Fruit fly (Drosophila melanogaster): ENCODE measurements around the gene CG7394.

CG7394 gene

dm6 chr3L:11534391-11535246, 27.2 kb upstream of the CG7394 start:
- no peak for TF ChIP-seq pan (optimal IDR thresholded peaks at IDR 0.05)
- peak; percentile 30 for TF ChIP-seq psq (GFP tag; optimal IDR thresholded peaks at IDR 0.05)
- no peak for TF ChIP-seq dmrt93B (GFP tag; optimal IDR thresholded peaks at IDR 0.05)
- TF ChIP-seq OdsH (GFP tag; optimal IDR thresholded peaks at IDR 0.05) = peak; percentile 34
- TF ChIP-seq dsf (GFP tag; optimal IDR thresholded peaks at IDR 0.05; ENCODE audit: borderline replicate concordance) = no peak
- TF ChIP-seq jim (GFP tag; optimal IDR thresholded peaks at IDR 0.05) = no peak
- peak; percentile 39 for TF ChIP-seq rgr (GFP tag; optimal IDR thresholded peaks at IDR 0.05)
- TF ChIP-seq Dif (GFP tag; optimal IDR thresholded peaks at IDR 0.05; ENCODE audit: partially characterized antibody) = peak; percentile 92
- no peak for TF ChIP-seq woc (GFP tag; optimal IDR thresholded peaks at IDR 0.05)
- TF ChIP-seq sage (GFP tag; optimal IDR thresholded peaks at IDR 0.05) = no peak
- TF ChIP-seq brk (GFP tag; optimal IDR thresholded peaks at IDR 0.05) = no peak
- no peak for TF ChIP-seq br (GFP tag; optimal IDR thresholded peaks at IDR 0.05)
- TF ChIP-seq Myc (optimal IDR thresholded peaks at IDR 0.05) = no peak
- peak; percentile 46 to 79 for TF ChIP-seq dl (GFP tag; optimal IDR thresholded peaks at IDR 0.05; ENCODE audit: insufficient read depth in 1 of 2, partially characterized antibody in 2 of 2)
- TF ChIP-seq Sp1 (GFP tag; optimal IDR thresholded peaks at IDR 0.05) = peak; percentile 4
- peak; percentile 31 for TF ChIP-seq HLH106 (tag; optimal IDR thresholded peaks at IDR 0.05)
- TF ChIP-seq N (GFP tag; optimal IDR thresholded peaks at IDR 0.05) = peak; percentile 18
- no peak for TF ChIP-seq Rel (GFP tag; optimal IDR thresholded peaks at IDR 0.05)
- peak; percentile 34 for TF ChIP-seq Rel (tag; optimal IDR thresholded peaks at IDR 0.05)
- TF ChIP-seq foxo (GFP tag; optimal IDR thresholded peaks at IDR 0.05) = peak in 1 of 2 experiments; percentile 15
- TF ChIP-seq ey (GFP tag; optimal IDR thresholded peaks at IDR 0.05) = no peak
- TF ChIP-seq h (GFP tag; optimal IDR thresholded peaks at IDR 0.05) = peak; percentile 42
- peak; percentile 50 for TF ChIP-seq Vsx2 (GFP tag; optimal IDR thresholded peaks at IDR 0.05; ENCODE audit: partially characterized antibody)
- no peak for TF ChIP-seq CG9705 (GFP tag; optimal IDR thresholded peaks at IDR 0.05)
- no peak for TF ChIP-seq Jra (GFP tag; optimal IDR thresholded peaks at IDR 0.05)
- no peak for TF ChIP-seq Hnf4 (GFP tag; optimal IDR thresholded peaks at IDR 0.05)
- no peak for TF ChIP-seq Dfd (GFP tag; optimal IDR thresholded peaks at IDR 0.05)
- TF ChIP-seq Hr83 (GFP tag; optimal IDR thresholded peaks at IDR 0.05; ENCODE audit: poor library complexity, severe bottlenecking) = peak; percentile 8
- TF ChIP-seq usp (GFP tag; optimal IDR thresholded peaks at IDR 0.05) = no peak

dm6 chr3L:11536132-11536531, 25.7 kb upstream of the CG7394 start:
- TF ChIP-seq Rel (GFP tag; optimal IDR thresholded peaks at IDR 0.05) (no peak), Rel (tag; optimal IDR thresholded peaks at IDR 0.05) (no peak), foxo (GFP tag; optimal IDR thresholded peaks at IDR 0.05) (peak in 1 of 2 experiments; percentile 21), h (GFP tag; optimal IDR thresholded peaks at IDR 0.05) (peak; percentile 36), HLH106 (tag; optimal IDR thresholded peaks at IDR 0.05) (peak; percentile 19)

- TF ChIP-seq Myc (optimal IDR thresholded peaks at IDR 0.05) (no peak), usp (GFP tag; optimal IDR thresholded peaks at IDR 0.05) (no peak), lola (GFP tag; optimal IDR thresholded peaks at IDR 0.05) (no peak), Hr78 (GFP tag; optimal IDR thresholded peaks at IDR 0.05) (no peak), rgr (GFP tag; optimal IDR thresholded peaks at IDR 0.05) (no peak), Hnf4 (GFP tag; optimal IDR thresholded peaks at IDR 0.05) (no peak), Jra (GFP tag; optimal IDR thresholded peaks at IDR 0.05) (peak; percentile 4)
These were observed 24.9 kb upstream of the CG7394 start for dm6 chr3L:11536767-11537419.

dm6 chr3L:11539511-11540329, 22.1 kb upstream of the CG7394 start:
- TF ChIP-seq lola (GFP tag; optimal IDR thresholded peaks at IDR 0.05) (no peak), sv (GFP tag; optimal IDR thresholded peaks at IDR 0.05) (no peak), CG32264 (GFP tag; optimal IDR thresholded peaks at IDR 0.05) (no peak), CrebA (GFP tag; optimal IDR thresholded peaks at IDR 0.05; ENCODE audit: borderline replicate concordance) (no peak), foxo (GFP tag; optimal IDR thresholded peaks at IDR 0.05) (no peak), Mio (GFP tag; optimal IDR thresholded peaks at IDR 0.05) (no peak), pan (optimal IDR thresholded peaks at IDR 0.05) (no peak), Dfd (GFP tag; optimal IDR thresholded peaks at IDR 0.05) (no peak), rgr (GFP tag; optimal IDR thresholded peaks at IDR 0.05) (no peak), Hnf4 (GFP tag; optimal IDR thresholded peaks at IDR 0.05) (no peak), usp (GFP tag; optimal IDR thresholded peaks at IDR 0.05) (no peak)

Measured in whole organism, wandering third instar larva.